Worm (Caenorhabditis elegans) whole organism, L3 larva: ENCODE data around the gene fbxa-131.

ENCODE experiments used
- R02D3.7 ChIP-seq: fragments of 150-350 bp; optimal IDR thresholded peaks from 2 replicates; lab custom pipeline; 2014; ENCODE audit warnings: missing biosample characterization, missing genetic modification characterization
- ZK546.5 ChIP-seq: sonication (generic microtip); optimal IDR thresholded peaks from 2 replicates; lab custom pipeline; 2017; ENCODE audit warnings: missing biosample characterization, missing genetic modification characterization
- aly-2 ChIP-seq: fragments of 150-350 bp; optimal IDR thresholded peaks from 2 replicates; lab custom pipeline; 2014; ENCODE audit warnings: missing biosample characterization, missing genetic modification characterization
- ama-1 ChIP-seq: fragments of 150-350 bp; optimal IDR thresholded peaks from 2 replicates; lab custom pipeline; 2018
- ceh-28 ChIP-seq: fragments of 150-350 bp; optimal IDR thresholded peaks from 2 replicates; lab custom pipeline; 2014; ENCODE audit warnings: missing biosample characterization, missing genetic modification reagents, missing genetic modification characterization
- ceh-82 ChIP-seq: fragments of 150-350 bp; optimal IDR thresholded peaks from 2 replicates; lab custom pipeline; 2014; ENCODE audit warnings: missing biosample characterization, missing genetic modification characterization
- ceh-9 ChIP-seq: sonication (generic microtip); optimal IDR thresholded peaks from 2 replicates; lab custom pipeline; 2018; ENCODE audit warnings: missing biosample characterization, missing genetic modification characterization
- daf-12 ChIP-seq: fragments of 150-350 bp; optimal IDR thresholded peaks from 2 replicates; lab custom pipeline; 2014; ENCODE audit warnings: missing biosample characterization, missing genetic modification reagents, missing genetic modification characterization
- egl-27 ChIP-seq: sonication (generic microtip); optimal IDR thresholded peaks from 4 replicates; lab custom pipeline; 2017; ENCODE audit warnings: missing biosample characterization, missing genetic modification reagents, missing genetic modification characterization
- elt-1 ChIP-seq: fragments of 150-350 bp; optimal IDR thresholded peaks from 2 replicates; lab custom pipeline; 2014; ENCODE audit warnings: missing biosample characterization, missing genetic modification characterization
- elt-3 ChIP-seq, 3 experiments: fragments of 150-350 bp in 1 of 3; sonication (generic microtip) in 2 of 3; optimal IDR thresholded peaks; 2 replicates in 2 of 3; 4 replicates in 1 of 3; lab custom pipeline; 2014 to 2017; ENCODE audit warnings: missing biosample characterization in 3 of 3, missing genetic modification characterization in 3 of 3
- eor-1 ChIP-seq, 2 experiments: fragments of 150-350 bp; optimal IDR thresholded peaks; 2 replicates each; lab custom pipeline; 2014 to 2018; ENCODE audit warnings: missing biosample characterization in 2 of 2, missing genetic modification characterization in 2 of 2
- fkh-10 ChIP-seq: sonication (generic microtip); optimal IDR thresholded peaks from 2 replicates; lab custom pipeline; 2017; ENCODE audit warnings: missing biosample characterization, missing genetic modification reagents, missing genetic modification characterization
- fkh-2 ChIP-seq: fragments of 150-350 bp; optimal IDR thresholded peaks from 2 replicates; lab custom pipeline; 2014; ENCODE audit warnings: missing biosample characterization, missing genetic modification reagents, missing genetic modification characterization
- fos-1 ChIP-seq: fragments of 150-350 bp; optimal IDR thresholded peaks from 2 replicates; lab custom pipeline; 2014; ENCODE audit warnings: missing biosample characterization, missing genetic modification characterization
- jun-1 ChIP-seq: fragments of 150-350 bp; optimal IDR thresholded peaks from 2 replicates; lab custom pipeline; 2014; ENCODE audit warnings: missing biosample characterization, missing genetic modification reagents, missing genetic modification characterization
- lin-15B ChIP-seq: fragments of 150-350 bp; optimal IDR thresholded peaks from 2 replicates; lab custom pipeline; 2014; ENCODE audit warnings: missing biosample characterization, missing genetic modification characterization
- lin-39 ChIP-seq: fragments of 150-350 bp; optimal IDR thresholded peaks from 2 replicates; lab custom pipeline; 2018; ENCODE audit warnings: missing biosample characterization, missing genetic modification reagents, missing genetic modification characterization
- lsy-12 ChIP-seq: sonication (generic microtip); optimal IDR thresholded peaks from 2 replicates; lab custom pipeline; 2016; ENCODE audit warnings: mild to moderate bottlenecking, missing genetic modification characterization, missing compliant biosample characterization
- mdl-1 ChIP-seq: fragments of 150-350 bp; optimal IDR thresholded peaks from 2 replicates; lab custom pipeline; 2014; ENCODE audit warnings: missing biosample characterization, missing genetic modification characterization
- nfya-1 ChIP-seq: sonication (generic microtip); optimal IDR thresholded peaks from 2 replicates; lab custom pipeline; 2017; ENCODE audit warnings: missing genetic modification characterization, mild to moderate bottlenecking, missing compliant biosample characterization, antibody characterized with exemption, moderate library complexity; ENCODE audit not compliant: insufficient read depth
- nhr-12 ChIP-seq: fragments of 150-350 bp; optimal IDR thresholded peaks from 2 replicates; lab custom pipeline; 2014; ENCODE audit warnings: missing biosample characterization, missing genetic modification characterization
- nhr-23 ChIP-seq: fragments of 150-350 bp; optimal IDR thresholded peaks from 2 replicates; lab custom pipeline; 2014; ENCODE audit warnings: missing biosample characterization, missing genetic modification reagents, missing genetic modification characterization
- nhr-237 ChIP-seq: fragments of 150-350 bp; optimal IDR thresholded peaks from 2 replicates; lab custom pipeline; 2014; ENCODE audit warnings: missing biosample characterization, missing genetic modification characterization
- nhr-25 ChIP-seq: sonication (generic microtip); optimal IDR thresholded peaks from 2 replicates; lab custom pipeline; 2017; ENCODE audit warnings: missing biosample characterization, missing genetic modification characterization
- nhr-76 ChIP-seq: fragments of 150-350 bp; sonication (generic microtip); optimal IDR thresholded peaks from 5 replicates; lab custom pipeline; 2014; ENCODE audit warnings: missing biosample characterization, missing genetic modification characterization
- pha-4 ChIP-seq: fragments of 150-350 bp; optimal IDR thresholded peaks from 2 replicates; lab custom pipeline; 2014; ENCODE audit warnings: missing biosample characterization, missing genetic modification reagents, missing genetic modification characterization
- skn-1 ChIP-seq: fragments of 150-350 bp; optimal IDR thresholded peaks from 2 replicates; lab custom pipeline; 2014; ENCODE audit warnings: missing biosample characterization, missing genetic modification characterization
- snpc-4 ChIP-seq: fragments of 150-350 bp; optimal IDR thresholded peaks from 2 replicates; lab custom pipeline; 2014; ENCODE audit warnings: missing biosample characterization, missing genetic modification characterization
- tbx-2 ChIP-seq: sonication (generic microtip); optimal IDR thresholded peaks from 2 replicates; lab custom pipeline; 2016; ENCODE audit warnings: mild to moderate bottlenecking, missing genetic modification characterization, missing compliant biosample characterization
- unc-39 ChIP-seq: sonication (generic microtip); optimal IDR thresholded peaks from 4 replicates; lab custom pipeline; 2017; ENCODE audit warnings: missing biosample characterization, missing genetic modification characterization
- unc-62 ChIP-seq: fragments of 150-350 bp; sonication (generic microtip); optimal IDR thresholded peaks from 4 replicates; lab custom pipeline; 2014; ENCODE audit warnings: missing biosample characterization, missing genetic modification reagents, missing genetic modification characterization
- zag-1 ChIP-seq: fragments of 150-350 bp; optimal IDR thresholded peaks from 2 replicates; lab custom pipeline; 2014; ENCODE audit warnings: missing biosample characterization, missing genetic modification characterization
- ztf-4 ChIP-seq: fragments of 150-350 bp; optimal IDR thresholded peaks from 2 replicates; lab custom pipeline; 2014; ENCODE audit warnings: missing biosample characterization, missing genetic modification characterization

fbxa-131 gene

DNA sequence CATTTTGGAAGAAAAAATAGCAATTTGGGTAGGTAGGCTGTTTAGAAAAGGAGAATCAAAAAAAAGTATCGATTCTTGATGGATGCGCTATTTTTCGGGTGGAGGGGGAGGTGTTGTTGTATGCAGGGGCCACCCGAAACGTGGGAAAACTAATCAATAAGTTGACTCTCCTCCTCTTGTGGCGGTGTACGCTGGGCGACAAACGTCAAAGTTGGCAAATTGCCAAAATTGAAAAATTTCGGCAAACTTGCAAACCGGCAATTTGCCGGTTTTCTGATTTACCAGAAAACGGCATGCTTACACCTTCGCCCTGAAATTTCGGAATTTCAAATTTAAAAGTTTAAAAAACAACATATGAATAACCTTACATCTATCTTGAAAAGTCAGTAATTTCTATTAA, 2.8 kb downstream of the fbxa-131 start, which contains the start of gene W04E12.2:
Gene W04E12.2 (minus strand): TSS at position 101 of the 400 bp plus-strand sequence.
- no peak for TF ChIP-seq aly-2 (tag; lab: Kevin White, UChicago)
- no peak for TF ChIP-seq lsy-12 (tag; lab: Kevin White, UChicago)
- no peak for TF ChIP-seq nhr-23 (tag; lab: Kevin White, UChicago)
- TF ChIP-seq pha-4 (tag; lab: Kevin White, UChicago) = no peak
- TF ChIP-seq ceh-28 (tag; lab: Kevin White, UChicago) = no peak
- no peak for TF ChIP-seq eor-1 (tag; optimal IDR thresholded peaks at IDR 0.05; lab: Kevin White, UChicago)
- TF ChIP-seq ama-1 (lab: Kevin White, UChicago) = no peak
- TF ChIP-seq fkh-10 (GFP tag; lab: Kevin White, UChicago) = no peak
- no peak for TF ChIP-seq lin-39 (tag; lab: Kevin White, UChicago)
- no peak for TF ChIP-seq jun-1
- no peak for TF ChIP-seq elt-3 (tag; optimal IDR thresholded peaks at IDR 0.05; lab: Kevin White, UChicago)

DNA sequence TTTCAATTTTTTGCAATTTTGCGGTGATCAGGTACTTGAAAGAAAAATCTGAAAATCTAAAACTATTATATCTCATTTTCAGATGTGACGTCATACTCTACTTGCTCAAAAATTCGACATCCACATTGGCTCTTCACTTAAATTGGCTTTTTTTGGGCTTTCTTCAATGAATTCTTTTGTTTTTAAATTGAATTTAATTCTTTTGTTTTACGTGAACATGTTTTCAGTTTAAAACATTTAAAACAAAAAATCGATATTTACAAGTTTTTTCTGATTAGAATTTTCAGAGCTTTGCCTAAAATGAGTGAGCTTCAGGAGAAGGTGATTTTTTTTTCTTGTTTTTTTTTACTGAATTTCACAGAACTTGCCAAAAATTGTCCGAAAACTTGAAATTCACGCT, 3.4 kb downstream of the fbxa-131 start, which contains the start of gene W04E12.3:
Gene W04E12.3 (plus strand): TSS at position 301 of the 400 bp plus-strand sequence.
- no peak for TF ChIP-seq fos-1
- TF ChIP-seq ceh-9 (tag; lab: Kevin White, UChicago) = no peak
- no peak for TF ChIP-seq egl-27 (tag; lab: Kevin White, UChicago)
- TF ChIP-seq nhr-237 (tag; lab: Kevin White, UChicago) = no peak
- no peak for TF ChIP-seq elt-1 (tag; lab: Kevin White, UChicago)
- no peak for TF ChIP-seq nhr-23 (tag; lab: Kevin White, UChicago)
- TF ChIP-seq unc-39 = no peak
- no peak for TF ChIP-seq lsy-12 (tag; lab: Kevin White, UChicago)
- no peak for TF ChIP-seq aly-2 (tag; lab: Kevin White, UChicago)
- TF ChIP-seq zag-1 = no peak

DNA sequence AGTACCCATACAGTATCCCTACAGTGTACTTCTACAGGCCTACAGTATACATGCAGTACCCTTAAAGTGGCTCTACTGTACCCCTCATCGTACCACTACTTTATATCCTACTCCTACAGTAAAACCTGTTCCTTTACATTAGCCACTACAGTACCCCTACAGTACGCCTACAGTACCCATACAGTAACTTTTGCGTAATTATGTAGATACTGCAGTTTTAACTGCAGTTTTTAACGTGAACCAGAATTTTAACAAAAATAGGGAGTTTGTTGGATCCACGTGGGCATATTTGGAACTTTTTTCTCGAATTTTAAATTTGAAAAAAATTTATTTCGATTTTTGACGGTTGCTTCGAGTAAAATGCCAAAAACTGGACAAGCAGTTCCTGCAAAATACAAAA, 5.1 kb downstream of the fbxa-131 start, which contains the start of gene W04E12.4:
Gene W04E12.4 (plus strand): TSS at position 301 of the 400 bp plus-strand sequence.
- TF ChIP-seq egl-27 (tag; lab: Kevin White, UChicago) (no peak), nhr-25 (tag; lab: Kevin White, UChicago) (no peak), ama-1 (lab: Kevin White, UChicago) (no peak), snpc-4 (tag; lab: Kevin White, UChicago) (no peak), fos-1 (no peak), ZK546.5 (tag; lab: Kevin White, UChicago) (no peak), lsy-12 (tag; lab: Kevin White, UChicago) (no peak), nfya-1 (no peak), lin-15B (tag; lab: Kevin White, UChicago) (no peak), skn-1 (tag; lab: Kevin White, UChicago) (no peak), ztf-4 (tag; lab: Kevin White, UChicago) (no peak), tbx-2 (tag; lab: Kevin White, UChicago) (no peak), ceh-9 (tag; lab: Kevin White, UChicago) (no peak), elt-1 (tag; lab: Kevin White, UChicago) (no peak), nhr-12 (tag; lab: Kevin White, UChicago) (no peak), zag-1 (no peak), fkh-10 (GFP tag; lab: Kevin White, UChicago) (no peak), daf-12 (no peak), elt-3 (tag; optimal IDR thresholded peaks at IDR 0.05; lab: Kevin White, UChicago) (no peak), nhr-23 (tag; lab: Kevin White, UChicago) (no peak)

ce11 chrV:19743794-19744193, 5.6 kb downstream of the fbxa-131 start:
- TF ChIP-seq unc-39 = no peak
- TF ChIP-seq fos-1 = no peak
- TF ChIP-seq R02D3.7 (tag; lab: Kevin White, UChicago) = no peak
- no peak for TF ChIP-seq eor-1 (tag; optimal IDR thresholded peaks at IDR 0.05; lab: Kevin White, UChicago)
- no peak for TF ChIP-seq nfya-1
- no peak for TF ChIP-seq jun-1
- TF ChIP-seq lin-15B (tag; lab: Kevin White, UChicago) = no peak
- TF ChIP-seq ceh-82 (tag; lab: Kevin White, UChicago) = no peak
- TF ChIP-seq fkh-2 = no peak
- TF ChIP-seq elt-1 (tag; lab: Kevin White, UChicago) = no peak
- no peak for TF ChIP-seq daf-12
- no peak for TF ChIP-seq nhr-76 (tag; lab: Kevin White, UChicago)
- TF ChIP-seq nhr-12 (tag; lab: Kevin White, UChicago) = no peak
- TF ChIP-seq egl-27 (tag; lab: Kevin White, UChicago) = no peak
- TF ChIP-seq unc-62 (GFP tag; lab: Kevin White, UChicago) = no peak
- TF ChIP-seq ceh-9 (tag; lab: Kevin White, UChicago) = no peak
- TF ChIP-seq mdl-1 (tag; lab: Kevin White, UChicago) = no peak
